Worm (Caenorhabditis elegans): ENCODE data around the gene rbbp-5.

DNA sequence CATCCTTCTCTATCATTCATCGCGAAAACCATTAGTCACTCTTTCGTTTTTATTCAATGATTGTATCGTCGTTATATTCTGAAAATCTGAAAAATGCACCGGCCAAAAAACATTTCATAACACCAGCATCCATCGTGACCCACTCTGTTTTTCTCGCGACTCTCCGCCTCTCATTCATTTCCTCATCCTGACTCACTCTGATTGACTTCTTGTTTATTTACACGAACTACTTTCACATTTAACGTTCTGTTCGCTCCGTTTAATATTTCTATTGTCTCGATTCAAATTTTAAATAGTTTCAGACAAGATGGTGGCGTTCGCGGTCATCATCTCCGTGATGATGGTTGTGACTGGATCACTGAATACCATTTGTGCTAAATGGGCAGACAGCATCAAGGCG, 25.9 kb downstream of the rbbp-5 start, which contains the start of gene C29H12.2:
- TF ChIP-seq lir-3 (tag; optimal IDR thresholded peaks at IDR 0.05) (no peak), unc-62 (GFP tag; optimal IDR thresholded peaks at IDR 0.05 in 1 of 2) (peak in 1 of 2 experiments; percentile 94), unc-62 (tag; optimal IDR thresholded peaks at IDR 0.05) (no peak), nhr-28 (tag; optimal IDR thresholded peaks at IDR 0.05) (no peak), dmd-6 (GFP tag; IDR thresholded peaks at IDR 0.05) (no peak), jun-1 (tag; optimal IDR thresholded peaks at IDR 0.05) (no peak), vab-7 (GFP tag; IDR thresholded peaks at IDR 0.05) (no peak), aha-1 (tag) (no peak), duxl-1 (tag; optimal IDR thresholded peaks at IDR 0.05; ENCODE audit: poor library complexity) (no peak)
